Worm (Caenorhabditis elegans) whole organism, young adult: ENCODE measurements around the gene R02E12.12.
A peak's percentile ranks its signal among the peaks of the same experiment; 100 is the strongest.

ENCODE experiments used
- B0019.2 ChIP-seq: fragments of 200-800 bp; sonication (Bioruptor generic); conservative IDR thresholded peaks from 2 replicates; pipeline ENCODE4 v1.3.6; 2022; ENCODE audit warnings: missing genetic modification reagents, missing genetic modification characterization, missing compliant biosample characterization
- B0261.1 ChIP-seq: sonication (generic microtip); optimal IDR thresholded peaks from 2 replicates; lab custom pipeline; 2016; ENCODE audit warnings: mild to moderate bottlenecking, missing genetic modification characterization, moderate library complexity, missing compliant biosample characterization
- B0336.3 ChIP-seq: fragments of 200-800 bp; sonication (Bioruptor generic); IDR thresholded peaks from 2 replicates; pipeline ENCODE4 v1.3.6; 2022; ENCODE audit warnings: missing genetic modification characterization, missing compliant biosample characterization
- D2030.7 ChIP-seq: fragments of 200-800 bp; sonication (Bioruptor generic); IDR thresholded peaks from 2 replicates; pipeline ENCODE4 v1.3.6; 2022; ENCODE audit warnings: missing genetic modification reagents, missing genetic modification characterization, missing compliant biosample characterization
- F23B12.7 ChIP-seq: sonication (generic microtip); optimal IDR thresholded peaks from 2 replicates; lab custom pipeline; 2017; ENCODE audit warnings: missing genetic modification characterization, mild to moderate bottlenecking, missing compliant biosample characterization, antibody characterized with exemption, moderate library complexity; ENCODE audit not compliant: insufficient read depth
- F39B2.1 ChIP-seq: fragments of 200-800 bp; sonication (Bioruptor generic); IDR thresholded peaks from 2 replicates; pipeline ENCODE4 v1.3.6; 2022; ENCODE audit warnings: missing genetic modification reagents, missing genetic modification characterization, missing compliant biosample characterization
- F57C9.4 ChIP-seq: sonication (generic microtip); optimal IDR thresholded peaks from 2 replicates; lab custom pipeline; 2017; ENCODE audit warnings: mild to moderate bottlenecking, missing genetic modification characterization, missing compliant biosample characterization
- K11D2.4 ChIP-seq: fragments of 200-800 bp; sonication (Bioruptor generic); IDR thresholded peaks from 2 replicates; pipeline ENCODE4 v1.3.6; 2022; ENCODE audit warnings: missing genetic modification reagents, missing genetic modification characterization, missing compliant biosample characterization
- K12H6.12 ChIP-seq: fragments of 200-800 bp; sonication (Bioruptor generic); optimal IDR thresholded peaks from 2 replicates; lab custom pipeline; 2018; ENCODE audit warnings: mild to moderate bottlenecking, missing genetic modification characterization, missing compliant biosample characterization
- T26A5.8 ChIP-seq: sonication (generic microtip); optimal IDR thresholded peaks from 2 replicates; lab custom pipeline; 2016; ENCODE audit warnings: missing genetic modification characterization, missing compliant biosample characterization
- Y67H2A.10 ChIP-seq: fragments of 200-800 bp; sonication (Bioruptor generic); conservative IDR thresholded peaks from 2 replicates; pipeline ENCODE4 v1.3.6; 2022; ENCODE audit warnings: missing genetic modification reagents, missing genetic modification characterization, missing compliant biosample characterization
- ZK185.1 ChIP-seq: sonication (generic microtip); optimal IDR thresholded peaks from 2 replicates; lab custom pipeline; 2016; ENCODE audit warnings: mild to moderate bottlenecking, missing genetic modification characterization, missing compliant biosample characterization; ENCODE audit not compliant: poor library complexity, severe bottlenecking
- athp-1 ChIP-seq: sonication (generic microtip); optimal IDR thresholded peaks from 2 replicates; lab custom pipeline; 2017; ENCODE audit warnings: mild to moderate bottlenecking, missing genetic modification characterization, missing compliant biosample characterization
- attf-5 ChIP-seq: fragments of 200-800 bp; sonication (Bioruptor generic); optimal IDR thresholded peaks from 2 replicates; lab custom pipeline; 2018; ENCODE audit warnings: mild to moderate bottlenecking, missing genetic modification characterization, missing compliant biosample characterization
- bed-2 ChIP-seq: fragments of 200-800 bp; sonication (Bioruptor generic); IDR thresholded peaks from 2 replicates; pipeline ENCODE4 v1.3.6; 2022; ENCODE audit warnings: missing genetic modification reagents, missing genetic modification characterization, missing compliant biosample characterization
- cebp-1 ChIP-seq, 2 experiments: fragments of 200-800 bp in 1 of 2; sonication (Bioruptor generic) in 1 of 2; sonication (generic microtip) in 1 of 2; IDR thresholded peaks in 1 of 2; optimal IDR thresholded peaks in 1 of 2; 2 replicates each; pipeline versions ENCODE4 v1.3.6 to Lab custom; 2017 to 2022; ENCODE audit warnings: missing compliant biosample characterization in 2 of 2, missing genetic modification characterization in 2 of 2, mild to moderate bottlenecking in 1 of 2, missing genetic modification reagents in 1 of 2, moderate library complexity in 1 of 2
- die-1 ChIP-seq: sonication (generic microtip); optimal IDR thresholded peaks from 2 replicates; lab custom pipeline; 2016; ENCODE audit warnings: missing genotype, mild to moderate bottlenecking, missing genetic modification characterization, missing compliant biosample characterization
- dox-1 ChIP-seq: fragments of 200-800 bp; sonication (Bioruptor generic); IDR thresholded peaks from 2 replicates; pipeline ENCODE4 v1.3.6; 2022; ENCODE audit warnings: missing genetic modification reagents, missing genetic modification characterization, missing compliant biosample characterization
- dpl-1 ChIP-seq: fragments of 150-350 bp; optimal IDR thresholded peaks from 2 replicates; lab custom pipeline; 2014; ENCODE audit warnings: missing biosample characterization, missing genetic modification reagents, missing genetic modification characterization
- egl-44 ChIP-seq: fragments of 200-800 bp; sonication (Bioruptor generic); IDR thresholded peaks from 2 replicates; pipeline ENCODE4 v1.3.6; 2022; ENCODE audit warnings: missing genetic modification reagents, missing genetic modification characterization, missing compliant biosample characterization
- gei-17 ChIP-seq: fragments of 200-800 bp; sonication (Bioruptor generic); optimal IDR thresholded peaks from 2 replicates; lab custom pipeline; 2018; ENCODE audit warnings: mild to moderate bottlenecking, missing genetic modification characterization, missing compliant biosample characterization
- hmg-1.2 ChIP-seq: fragments of 200-800 bp; sonication (Bioruptor generic); IDR thresholded peaks from 2 replicates; pipeline ENCODE4 v1.3.6; 2022; ENCODE audit warnings: missing genetic modification reagents, missing genetic modification characterization, missing compliant biosample characterization
- let-526 ChIP-seq: fragments of 200-800 bp; sonication (Bioruptor generic); IDR thresholded peaks from 2 replicates; pipeline ENCODE4 v1.3.6; 2022; ENCODE audit warnings: missing genetic modification reagents, missing genetic modification characterization, missing compliant biosample characterization
- lin-40 ChIP-seq: sonication (generic microtip); optimal IDR thresholded peaks from 2 replicates; lab custom pipeline; 2016; ENCODE audit warnings: missing genetic modification characterization, mild to moderate bottlenecking, missing compliant biosample characterization, missing genotype, missing genetic modification reagents
- lin-54 ChIP-seq: fragments of 200-800 bp; sonication (Bioruptor generic); optimal IDR thresholded peaks from 2 replicates; lab custom pipeline; 2018; ENCODE audit warnings: mild to moderate bottlenecking, missing genetic modification characterization, missing compliant biosample characterization
- lir-1 ChIP-seq: fragments of 200-800 bp; sonication (Bioruptor generic); conservative IDR thresholded peaks from 2 replicates; pipeline ENCODE4 v1.3.6; 2022; ENCODE audit warnings: missing genetic modification reagents, missing genetic modification characterization, missing compliant biosample characterization
- madf-6 ChIP-seq: fragments of 200-800 bp; sonication (Bioruptor generic); IDR thresholded peaks from 2 replicates; pipeline ENCODE4 v1.3.6; 2022; ENCODE audit warnings: missing genetic modification reagents, missing genetic modification characterization, missing compliant biosample characterization
- mxl-1 ChIP-seq: sonication (generic microtip); optimal IDR thresholded peaks from 2 replicates; lab custom pipeline; 2016; ENCODE audit warnings: missing genetic modification characterization, missing compliant biosample characterization
- nfyb-1 ChIP-seq: fragments of 200-800 bp; sonication (Bioruptor generic); IDR thresholded peaks from 2 replicates; pipeline ENCODE4 v1.3.6; 2022; ENCODE audit warnings: missing genetic modification reagents, missing genetic modification characterization, missing compliant biosample characterization
- nhr-80 ChIP-seq: sonication (generic microtip); optimal IDR thresholded peaks from 2 replicates; lab custom pipeline; 2016; ENCODE audit warnings: missing genetic modification characterization, missing compliant biosample characterization
- nhr-90 ChIP-seq: sonication (generic microtip); optimal IDR thresholded peaks from 2 replicates; lab custom pipeline; 2016; ENCODE audit warnings: missing genotype, mild to moderate bottlenecking, missing genetic modification characterization, missing compliant biosample characterization
- pbrm-1 ChIP-seq: fragments of 200-800 bp; sonication (Bioruptor generic); IDR thresholded peaks from 2 replicates; pipeline ENCODE4 v1.3.6; 2022; ENCODE audit warnings: missing genetic modification reagents, missing genetic modification characterization, missing compliant biosample characterization
- tlf-1 ChIP-seq: fragments of 200-800 bp; sonication (Bioruptor generic); optimal IDR thresholded peaks from 2 replicates; lab custom pipeline; 2018; ENCODE audit warnings: mild to moderate bottlenecking, missing genetic modification characterization, missing compliant biosample characterization
- zfh-2 ChIP-seq: fragments of 200-800 bp; sonication (Bioruptor generic); conservative IDR thresholded peaks from 2 replicates; pipeline ENCODE4 v1.3.6; 2022; ENCODE audit warnings: missing genetic modification reagents, missing genetic modification characterization, missing compliant biosample characterization
- ztf-22 ChIP-seq: fragments of 200-800 bp; sonication (Bioruptor generic); optimal IDR thresholded peaks from 2 replicates; lab custom pipeline; 2018; ENCODE audit warnings: mild to moderate bottlenecking, missing genetic modification characterization, moderate library complexity, missing compliant biosample characterization
- ztf-6 ChIP-seq: fragments of 200-800 bp; sonication (Bioruptor generic); IDR thresholded peaks from 2 replicates; pipeline ENCODE4 v1.3.6; 2022; ENCODE audit warnings: missing genetic modification reagents, missing genetic modification characterization, missing compliant biosample characterization

The R02E12.12 gene

DNA sequence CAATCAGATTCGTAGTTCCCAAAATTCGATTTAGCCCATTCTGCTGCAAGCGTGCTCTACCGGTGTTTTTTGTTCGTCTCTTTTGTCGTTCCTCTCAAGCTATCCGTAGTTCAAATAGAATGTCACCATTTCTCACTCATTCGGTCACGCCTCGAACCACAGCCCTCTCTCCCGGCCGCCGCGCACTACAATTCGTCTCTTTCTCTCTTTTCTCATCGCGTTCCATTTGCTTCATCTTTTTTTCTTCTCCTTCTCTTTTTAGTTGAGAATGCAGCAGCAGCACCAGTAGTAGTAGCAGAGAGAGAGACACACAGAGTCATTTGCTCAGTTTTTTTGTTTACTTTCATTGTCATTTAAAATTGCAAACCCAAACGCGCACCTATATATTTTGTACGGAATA is 12.8 kb downstream of the R02E12.12 start, which contains the start of gene hrg-1 (continued):
- TF ChIP-seq pbrm-1 (GFP tag; lab: Robert Waterston, UW) = 0 out of 2 replicates have a peak, but pooled peaks have one; percentile 33
- TF ChIP-seq attf-5 (GFP tag; lab: Kevin White, UChicago) = peak; percentile 41
- TF ChIP-seq cebp-1 (GFP tag; IDR thresholded peaks at IDR 0.05; lab: Robert Waterston, UW) = no peak
- peak; percentile 67 for TF ChIP-seq cebp-1 (tag; optimal IDR thresholded peaks at IDR 0.05; lab: Kevin White, UChicago)
- TF ChIP-seq nfyb-1 (GFP tag; lab: Robert Waterston, UW) = no peak

DNA sequence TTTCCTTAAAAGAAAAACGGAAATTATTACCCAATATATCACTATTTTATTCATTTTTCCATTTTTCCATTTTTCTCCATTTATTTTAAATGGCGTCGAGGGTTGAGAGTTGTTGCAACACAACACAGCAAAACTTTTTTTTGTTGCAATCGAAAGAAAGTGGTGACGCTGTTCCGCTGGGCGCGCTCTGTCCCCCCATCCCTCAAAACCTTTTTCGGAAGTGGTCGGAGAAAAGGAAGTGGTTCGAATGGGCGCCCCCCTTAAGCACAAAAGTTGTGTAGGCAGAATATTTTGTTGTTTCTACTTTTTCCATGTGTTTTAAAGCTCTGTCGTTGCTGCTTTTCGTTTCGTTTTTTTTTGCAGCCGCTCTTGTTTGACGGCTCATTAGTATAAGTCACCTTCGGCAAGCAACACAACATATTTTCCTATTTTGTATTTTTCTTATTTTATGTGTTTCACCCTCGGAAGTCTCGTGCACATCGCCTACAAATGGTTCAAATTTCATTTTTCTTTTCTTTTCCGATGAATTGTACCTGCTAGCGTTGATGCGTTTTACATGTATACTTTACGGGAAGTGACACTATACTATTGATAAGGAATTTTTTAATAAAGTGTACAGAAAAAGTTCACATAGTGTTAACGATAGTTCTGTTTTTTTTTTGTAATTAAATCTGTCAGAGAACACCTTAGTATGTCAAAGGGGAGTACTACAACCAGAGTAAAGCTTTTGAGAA is 14.4 kb downstream of the R02E12.12 start:
- no peak for TF ChIP-seq ztf-22 (GFP tag; lab: Kevin White, UChicago)
- TF ChIP-seq egl-44 (GFP tag; lab: Robert Waterston, UW) = no peak
- no peak for TF ChIP-seq F39B2.1 (GFP tag; lab: Robert Waterston, UW)
- TF ChIP-seq pbrm-1 (GFP tag; lab: Robert Waterston, UW) = no peak
- no peak for TF ChIP-seq lin-54 (GFP tag; lab: Kevin White, UChicago)
- TF ChIP-seq nhr-90 (tag; lab: Kevin White, UChicago) = no peak
- no peak for TF ChIP-seq lir-1 (GFP tag; lab: Robert Waterston, UW)
- no peak for TF ChIP-seq madf-6 (GFP tag; lab: Robert Waterston, UW)
- no peak for TF ChIP-seq dox-1
- TF ChIP-seq bed-2 (GFP tag; lab: Robert Waterston, UW) = no peak
- no peak for TF ChIP-seq B0336.3 (GFP tag; lab: Robert Waterston, UW)
- no peak for TF ChIP-seq ZK185.1 (tag; lab: Kevin White, UChicago)
- TF ChIP-seq ztf-6 = no peak
- TF ChIP-seq die-1 = no peak
- TF ChIP-seq dpl-1 (GFP tag; lab: Kevin White, UChicago) = no peak
- TF ChIP-seq hmg-1.2 = 0 out of 2 replicates have a peak, but pooled peaks have one; percentile 11
- no peak for TF ChIP-seq tlf-1
- TF ChIP-seq gei-17 (GFP tag; lab: Kevin White, UChicago) = no peak
- no peak for TF ChIP-seq Y67H2A.10 (GFP tag; lab: Robert Waterston, UW)
- no peak for TF ChIP-seq F57C9.4 (tag; lab: Kevin White, UChicago)
- TF ChIP-seq nfyb-1 (GFP tag; lab: Robert Waterston, UW) = 0 out of 2 replicates have a peak, but pooled peaks have one; percentile 18
- no peak for TF ChIP-seq mxl-1 (tag; lab: Kevin White, UChicago)
- TF ChIP-seq let-526 (GFP tag; lab: Robert Waterston, UW) = no peak
- TF ChIP-seq zfh-2 (GFP tag; lab: Robert Waterston, UW) = peak; percentile 66
- no peak for TF ChIP-seq T26A5.8 (tag; lab: Kevin White, UChicago)
- no peak for TF ChIP-seq B0019.2

DNA sequence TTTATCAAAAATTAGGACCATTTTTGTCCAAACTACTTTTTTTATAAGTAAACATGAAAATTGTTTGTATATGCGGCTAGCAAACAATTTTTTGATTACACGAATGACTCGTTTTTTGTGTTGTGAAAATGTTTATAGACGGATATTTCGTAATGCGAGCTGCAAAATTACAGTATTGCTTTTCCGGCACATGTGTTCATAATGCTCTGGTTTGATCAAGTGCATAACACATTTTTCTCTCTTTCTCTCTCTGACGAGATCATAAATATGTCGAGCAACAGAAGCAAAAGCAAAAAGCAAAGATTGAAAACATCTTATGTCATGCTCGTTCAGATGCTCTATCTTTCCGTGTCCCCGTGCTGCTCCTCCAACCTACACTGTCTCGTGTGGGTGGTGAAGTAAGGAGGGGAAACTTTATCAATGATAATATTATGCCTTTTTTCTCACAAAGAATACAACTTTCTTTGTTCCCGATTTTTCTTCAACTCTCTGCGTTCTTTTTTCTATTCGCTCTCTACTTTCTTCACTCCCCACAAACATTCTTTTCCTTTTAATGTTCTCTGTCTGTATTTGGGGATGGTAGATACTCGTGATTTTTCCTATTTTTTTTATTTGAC is 15.4 kb downstream of the R02E12.12 start:
- TF ChIP-seq B0261.1 (tag; lab: Kevin White, UChicago) (no peak), lin-40 (tag; lab: Kevin White, UChicago) (peak; percentile 0), ZK185.1 (tag; lab: Kevin White, UChicago) (peak; percentile 15), let-526 (GFP tag; lab: Robert Waterston, UW) (0 out of 2 replicates have a peak, but pooled peaks have one; percentile 30), athp-1 (tag; lab: Kevin White, UChicago) (no peak), K11D2.4 (no peak), D2030.7 (GFP tag; lab: Robert Waterston, UW) (no peak), nhr-80 (tag; lab: Kevin White, UChicago) (peak; percentile 71), K12H6.12 (tag; lab: Kevin White, UChicago) (peak; percentile 20), cebp-1 (GFP tag; IDR thresholded peaks at IDR 0.05; lab: Robert Waterston, UW) (peak; percentile 77), cebp-1 (tag; optimal IDR thresholded peaks at IDR 0.05; lab: Kevin White, UChicago) (peak; percentile 86), F23B12.7 (tag; lab: Kevin White, UChicago) (peak; percentile 48)
- TF ChIP-seq, all 124 proteins: peak for 7
